Worm (Caenorhabditis elegans) whole organism, L4 larva: Measurements from ENCODE around the gene cyp-25A6.
A peak's percentile ranks its signal among the peaks of the same experiment; 100 is the strongest.

ENCODE experiments used
- F44E2.7 ChIP-seq: fragments of 200-800 bp; sonication (Bioruptor generic); IDR thresholded peaks from 2 replicates; pipeline ENCODE4 v2.1.2; 2022; ENCODE audit warnings: missing genetic modification characterization, missing compliant biosample characterization
- F49E8.2 ChIP-seq: sonication (generic microtip); optimal IDR thresholded peaks from 2 replicates; lab custom pipeline; 2016; ENCODE audit warnings: missing compliant biosample characterization, mild to moderate bottlenecking, missing genetic modification characterization, borderline replicate concordance
- T20F7.1 ChIP-seq: fragments of 200-800 bp; sonication (Bioruptor generic); optimal IDR thresholded peaks from 2 replicates; lab custom pipeline; 2018; ENCODE audit warnings: mild to moderate bottlenecking, missing genetic modification characterization, missing compliant biosample characterization
- T26A8.4 ChIP-seq: fragments of 200-800 bp; sonication (Bioruptor generic); IDR thresholded peaks from 2 replicates; pipeline ENCODE4 v1.3.6; 2022; ENCODE audit warnings: missing genetic modification characterization, missing compliant biosample characterization
- Y5F2A.4 ChIP-seq: fragments of 200-800 bp; sonication (Bioruptor generic); optimal IDR thresholded peaks from 2 replicates; lab custom pipeline; 2018; ENCODE audit warnings: mild to moderate bottlenecking, missing genetic modification characterization, missing compliant biosample characterization
- Y75B8A.6 ChIP-seq: fragments of 200-800 bp; sonication (Bioruptor generic); IDR thresholded peaks from 2 replicates; pipeline ENCODE4 v1.3.6; 2022; ENCODE audit warnings: missing genetic modification reagents, missing genetic modification characterization, missing compliant biosample characterization
- ZK337.2 ChIP-seq: fragments of 200-800 bp; sonication (Bioruptor generic); IDR thresholded peaks from 2 replicates; pipeline ENCODE4 v1.3.6; 2022; ENCODE audit warnings: missing genetic modification reagents, missing genetic modification characterization, missing compliant biosample characterization
- aha-1 ChIP-seq: fragments of 150-350 bp; peaks from one replicate; lab custom pipeline; 2014; ENCODE audit warnings: missing biosample characterization, missing genetic modification characterization
- ama-1 ChIP-seq: fragments of 150-350 bp; optimal IDR thresholded peaks from 2 replicates; lab custom pipeline; 2014; ENCODE audit warnings: inconsistent platforms, mixed read lengths
- ceh-32 ChIP-seq: sonication (generic microtip); optimal IDR thresholded peaks from 2 replicates; lab custom pipeline; 2016; ENCODE audit warnings: mild to moderate bottlenecking, missing genetic modification characterization, missing compliant biosample characterization; ENCODE audit not compliant: poor library complexity
- ceh-62 ChIP-seq: sonication (generic microtip); optimal IDR thresholded peaks from 2 replicates; lab custom pipeline; 2017; ENCODE audit warnings: missing biosample characterization, missing genetic modification characterization
- ctbp-1 ChIP-seq: fragments of 200-800 bp; sonication (Bioruptor generic); IDR thresholded peaks from 2 replicates; pipeline ENCODE4 v1.3.6; 2022; ENCODE audit warnings: missing genetic modification reagents, missing genetic modification characterization, missing compliant biosample characterization
- daf-19 ChIP-seq: fragments of 200-800 bp; sonication (Bioruptor generic); conservative IDR thresholded peaks from 2 replicates; pipeline ENCODE4 v1.3.6; 2022; ENCODE audit warnings: missing genetic modification characterization, missing compliant biosample characterization
- daf-8 ChIP-seq: fragments of 200-800 bp; sonication (Bioruptor generic); IDR thresholded peaks from 2 replicates; pipeline ENCODE4 v1.3.6; 2022; ENCODE audit warnings: missing genetic modification characterization, missing compliant biosample characterization
- dmd-6 ChIP-seq: fragments of 200-800 bp; sonication (Bioruptor generic); IDR thresholded peaks from 2 replicates; pipeline ENCODE4 v1.3.6; 2022; ENCODE audit warnings: missing genetic modification reagents, missing genetic modification characterization, missing compliant biosample characterization
- dpl-1 ChIP-seq: fragments of 150-350 bp; optimal IDR thresholded peaks from 2 replicates; lab custom pipeline; 2014; ENCODE audit warnings: missing biosample characterization, missing genetic modification reagents, missing genetic modification characterization
- duxl-1 ChIP-seq: sonication (generic microtip); optimal IDR thresholded peaks from 2 replicates; lab custom pipeline; 2016; ENCODE audit warnings: mild to moderate bottlenecking, missing genetic modification characterization, moderate library complexity, missing compliant biosample characterization; ENCODE audit not compliant: poor library complexity
- dve-1 ChIP-seq: sonication (generic microtip); optimal IDR thresholded peaks from 2 replicates; lab custom pipeline; 2017; ENCODE audit warnings: antibody characterized with exemption, mild to moderate bottlenecking, missing genetic modification characterization, missing compliant biosample characterization; ENCODE audit not compliant: insufficient read depth
- egl-27 ChIP-seq: sonication (generic microtip); optimal IDR thresholded peaks from 3 replicates; lab custom pipeline; 2017; ENCODE audit warnings: missing biosample characterization, missing genetic modification reagents, missing genetic modification characterization
- egl-43 ChIP-seq: fragments of 200-800 bp; sonication (Bioruptor generic); IDR thresholded peaks from 2 replicates; pipeline ENCODE4 v1.3.6; 2022; ENCODE audit warnings: missing genetic modification reagents, missing genetic modification characterization, missing compliant biosample characterization
- hlh-11 ChIP-seq: fragments of 200-800 bp; sonication (Bioruptor generic); optimal IDR thresholded peaks from 2 replicates; lab custom pipeline; 2018; ENCODE audit warnings: mild to moderate bottlenecking, missing genetic modification characterization, missing compliant biosample characterization
- lim-7 ChIP-seq: fragments of 200-800 bp; sonication (Bioruptor generic); IDR thresholded peaks from 2 replicates; pipeline ENCODE4 v1.3.6; 2022; ENCODE audit warnings: missing genetic modification characterization, missing compliant biosample characterization
- lin-1 ChIP-seq: fragments of 200-800 bp; sonication (Bioruptor generic); IDR thresholded peaks from 2 replicates; pipeline ENCODE4 v1.3.6; 2022; ENCODE audit warnings: missing genetic modification reagents, missing genetic modification characterization, missing compliant biosample characterization
- lin-29 ChIP-seq: fragments of 200-800 bp; sonication (Bioruptor generic); IDR thresholded peaks from 2 replicates; pipeline ENCODE4 v1.3.6; 2022; ENCODE audit warnings: missing genetic modification reagents, missing genetic modification characterization, missing compliant biosample characterization
- lsy-2 ChIP-seq, 2 experiments: fragments of 150-350 bp in 1 of 2; sonication (generic microtip) in 1 of 2; optimal IDR thresholded peaks; 2 replicates each; lab custom pipeline; 2014 to 2017; ENCODE audit warnings: missing biosample characterization in 2 of 2, missing genetic modification characterization in 2 of 2
- mxl-2 ChIP-seq: fragments of 200-800 bp; sonication (Bioruptor generic); conservative IDR thresholded peaks from 2 replicates; pipeline ENCODE4 v1.3.6; 2022; ENCODE audit warnings: missing genetic modification reagents, missing genetic modification characterization, missing compliant biosample characterization
- mxl-3 ChIP-seq: fragments of 200-800 bp; sonication (Bioruptor generic); optimal IDR thresholded peaks from 2 replicates; lab custom pipeline; 2018; ENCODE audit warnings: mild to moderate bottlenecking, missing genetic modification characterization, missing compliant biosample characterization
- nhr-10 ChIP-seq: fragments of 150-350 bp; optimal IDR thresholded peaks from 2 replicates; lab custom pipeline; 2014; ENCODE audit warnings: missing biosample characterization, missing genetic modification characterization
- nhr-102 ChIP-seq: sonication (generic microtip); optimal IDR thresholded peaks from 2 replicates; lab custom pipeline; 2016; ENCODE audit warnings: mild to moderate bottlenecking, missing genetic modification characterization, moderate library complexity, missing compliant biosample characterization
- nhr-28 ChIP-seq: fragments of 150-350 bp; optimal IDR thresholded peaks from 2 replicates; lab custom pipeline; 2014; ENCODE audit warnings: missing biosample characterization, missing genetic modification characterization
- set-16 ChIP-seq: fragments of 200-800 bp; sonication (Bioruptor generic); IDR thresholded peaks from 2 replicates; pipeline ENCODE4 v1.3.6; 2022; ENCODE audit warnings: missing genetic modification reagents, missing genetic modification characterization, missing compliant biosample characterization
- snpc-1.2 ChIP-seq: fragments of 200-800 bp; sonication (Bioruptor generic); IDR thresholded peaks from 2 replicates; pipeline ENCODE4 v1.3.6; 2022; ENCODE audit warnings: missing genetic modification reagents, missing genetic modification characterization, missing compliant biosample characterization
- tra-1 ChIP-seq: fragments of 200-800 bp; sonication (Bioruptor generic); IDR thresholded peaks from 2 replicates; pipeline ENCODE4 v1.3.6; 2022; ENCODE audit warnings: missing genetic modification reagents, missing genetic modification characterization, missing compliant biosample characterization
- unc-39 ChIP-seq: sonication (generic microtip); optimal IDR thresholded peaks from 2 replicates; lab custom pipeline; 2017; ENCODE audit warnings: missing biosample characterization, missing genetic modification characterization
- unc-62 ChIP-seq, 3 experiments: fragments of 150-350 bp in 1 of 3; sonication (generic microtip); optimal IDR thresholded peaks in 2 of 3; peaks in 1 of 3; 1 replicate in 1 of 3; 2 replicates in 2 of 3; lab custom pipeline; 2014 to 2017; ENCODE audit warnings: missing biosample characterization in 3 of 3, missing genetic modification characterization in 3 of 3, missing genetic modification reagents in 3 of 3, missing genotype in 1 of 3
- vab-7 ChIP-seq: fragments of 200-800 bp; sonication (Bioruptor generic); IDR thresholded peaks from 2 replicates; pipeline ENCODE4 v1.3.6; 2022; ENCODE audit warnings: missing genetic modification reagents, missing genetic modification characterization, missing compliant biosample characterization
- zip-2 ChIP-seq: fragments of 150-350 bp; optimal IDR thresholded peaks from 2 replicates; lab custom pipeline; 2014; ENCODE audit warnings: missing biosample characterization, missing genetic modification characterization

Gene cyp-25A6

DNA sequence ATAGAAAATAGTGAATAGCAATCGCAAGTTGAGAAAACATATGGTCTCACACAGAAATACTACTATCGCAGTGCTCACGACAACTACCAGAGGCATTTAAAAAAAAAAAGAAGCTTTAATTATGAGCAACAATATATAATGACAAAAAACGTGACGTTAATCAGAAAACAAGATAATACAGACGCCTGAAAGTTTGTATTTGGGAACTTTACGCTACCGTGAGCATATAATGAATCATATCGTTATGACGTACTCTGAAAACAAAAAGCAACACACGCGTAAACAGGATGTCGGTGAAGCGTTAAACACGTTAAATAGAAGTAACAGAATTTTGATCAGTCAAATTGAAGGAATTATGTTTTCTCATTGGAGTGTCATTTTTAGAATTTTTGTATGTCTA is 28.6 kb downstream of the cyp-25A6 start, which contains the start of gene srbc-71:
Gene srbc-71 (minus strand): TSS at position 101 of the 400 bp plus-strand sequence.
- TF ChIP-seq nhr-28 (no peak), aha-1 (peak; percentile 18), lsy-2 (tag; optimal IDR thresholded peaks at IDR 0.05; lab: Kevin White, UChicago) (no peak)

DNA sequence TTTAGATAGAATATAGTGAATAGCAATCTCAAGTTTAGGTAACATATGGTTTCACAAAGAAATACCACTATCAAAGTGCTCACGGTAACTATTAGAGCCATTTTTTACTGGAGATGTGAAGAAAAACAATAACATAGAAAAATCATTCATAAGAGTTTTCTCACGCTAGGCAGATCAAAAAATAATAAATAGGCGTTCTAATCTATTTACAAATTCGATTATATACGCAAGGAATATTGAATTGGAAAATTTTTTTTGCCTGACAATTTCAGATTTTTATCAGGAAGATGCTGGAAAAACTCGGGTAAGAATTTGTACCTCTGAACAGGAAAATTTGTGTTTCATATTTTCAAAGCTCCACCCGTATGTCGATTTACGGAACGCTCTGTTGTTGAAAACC is 30.6 kb downstream of the cyp-25A6 start, which contains the start of gene srbc-70:
Gene srbc-70 (minus strand): TSS at position 101 of the 400 bp plus-strand sequence.
- no peak for TF ChIP-seq lin-1 (GFP tag; lab: Robert Waterston, UW)
- TF ChIP-seq ZK337.2 (GFP tag; lab: Robert Waterston, UW) = no peak
- no peak for TF ChIP-seq nhr-28
- no peak for TF ChIP-seq Y75B8A.6 (GFP tag; lab: Robert Waterston, UW)
- TF ChIP-seq unc-39 (tag; lab: Kevin White, UChicago) = no peak
- no peak for TF ChIP-seq dve-1 (tag; lab: Kevin White, UChicago)
- no peak for TF ChIP-seq nhr-102
- TF ChIP-seq egl-27 (tag; lab: Kevin White, UChicago) = no peak
- no peak for TF ChIP-seq F44E2.7 (GFP tag; lab: Robert Waterston, UW)
- no peak for TF ChIP-seq hlh-11 (tag; lab: Kevin White, UChicago)
- no peak for TF ChIP-seq ctbp-1 (GFP tag; lab: Robert Waterston, UW)

DNA sequence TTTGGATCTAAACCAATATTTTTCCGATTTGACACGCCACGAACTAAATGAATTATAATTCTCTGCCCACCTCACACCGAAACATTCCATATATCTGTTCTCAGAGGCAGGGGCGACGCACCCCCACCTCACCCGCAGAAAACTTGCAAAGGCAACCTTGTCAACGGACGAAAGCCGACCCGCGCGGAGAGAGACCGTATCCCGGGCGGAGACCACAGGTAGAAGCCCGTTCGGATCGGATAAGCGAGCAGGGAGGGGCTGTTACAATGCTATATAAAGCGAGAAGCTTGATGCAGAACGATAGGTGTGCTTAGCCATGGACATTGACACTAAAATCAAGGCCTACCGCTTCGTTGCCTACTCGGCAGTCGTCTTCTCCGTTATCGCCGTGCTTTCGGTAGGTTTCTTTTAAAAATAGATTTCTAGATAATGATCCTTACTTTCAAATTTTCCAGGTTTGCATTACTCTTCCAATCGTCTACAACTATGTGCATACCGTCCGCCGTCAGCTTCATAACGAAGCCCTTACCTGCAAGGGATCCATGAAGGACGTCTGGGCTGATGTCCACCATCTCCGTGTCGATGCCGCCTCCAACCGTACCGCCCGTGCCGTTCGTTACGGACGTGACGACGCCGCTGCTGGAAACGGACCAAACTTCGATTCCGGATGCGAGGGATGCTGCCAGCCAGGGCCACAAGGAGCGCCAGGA is 38.2 kb downstream of the cyp-25A6 start, which contains the start of the genes zipt-2.2 and dpy-13:
Gene zipt-2.2 (minus strand): TSS at position 51 of the 710 bp plus-strand sequence.
Gene dpy-13 (plus strand): TSS at position 300 of the 710 bp plus-strand sequence.
- peak; percentile 8 for TF ChIP-seq nhr-28
- TF ChIP-seq aha-1 = no peak
- peak; percentile 84 for TF ChIP-seq ama-1 (lab: Kevin White, UChicago)
- no peak for TF ChIP-seq mxl-2 (GFP tag; lab: Robert Waterston, UW)
- TF ChIP-seq lim-7 (GFP tag; lab: Robert Waterston, UW) = 0 out of 2 replicates have a peak, but pooled peaks have one; percentile 11
- no peak for TF ChIP-seq ceh-32
- TF ChIP-seq T26A8.4 = peak; percentile 67; the same call in 1 of the 2 replicates
- no peak for TF ChIP-seq ctbp-1 (GFP tag; lab: Robert Waterston, UW)
- TF ChIP-seq egl-43 (GFP tag; lab: Robert Waterston, UW) = peak; percentile 73; the same call in 1 of the 2 replicates

DNA sequence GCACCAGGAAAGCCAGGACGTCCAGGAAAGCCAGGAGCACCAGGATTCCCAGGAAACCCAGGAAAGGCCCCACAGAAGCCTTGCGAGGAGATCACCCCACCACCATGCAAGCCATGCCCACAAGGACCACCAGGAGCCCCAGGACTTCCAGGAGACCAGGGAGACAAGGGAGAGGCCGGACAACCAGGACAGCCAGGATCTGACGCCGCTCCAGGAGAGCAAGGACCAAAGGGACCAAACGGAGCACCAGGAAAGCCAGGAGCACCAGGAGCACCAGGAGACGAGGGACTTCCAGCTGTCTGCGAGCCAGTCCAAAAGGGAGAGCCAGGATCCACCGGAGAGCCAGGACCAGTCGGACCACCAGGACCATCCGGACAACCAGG is 38.7 kb downstream of the cyp-25A6 start:
- no peak for TF ChIP-seq zip-2 (tag; lab: Kevin White, UChicago)
- TF ChIP-seq F49E8.2 (tag; lab: Kevin White, UChicago) = no peak
- TF ChIP-seq T26A8.4 = peak; percentile 4; the same call in 1 of the 2 replicates
- TF ChIP-seq daf-8 (GFP tag; lab: Robert Waterston, UW) = no peak
- no peak for TF ChIP-seq ama-1 (lab: Kevin White, UChicago)
- no peak for TF ChIP-seq lin-29 (GFP tag; lab: Robert Waterston, UW)
- peak; percentile 97 for TF ChIP-seq set-16 (GFP tag; lab: Robert Waterston, UW)
- TF ChIP-seq snpc-1.2 (GFP tag; lab: Robert Waterston, UW) = no peak
- TF ChIP-seq, all 104 proteins: peak for 2

DNA sequence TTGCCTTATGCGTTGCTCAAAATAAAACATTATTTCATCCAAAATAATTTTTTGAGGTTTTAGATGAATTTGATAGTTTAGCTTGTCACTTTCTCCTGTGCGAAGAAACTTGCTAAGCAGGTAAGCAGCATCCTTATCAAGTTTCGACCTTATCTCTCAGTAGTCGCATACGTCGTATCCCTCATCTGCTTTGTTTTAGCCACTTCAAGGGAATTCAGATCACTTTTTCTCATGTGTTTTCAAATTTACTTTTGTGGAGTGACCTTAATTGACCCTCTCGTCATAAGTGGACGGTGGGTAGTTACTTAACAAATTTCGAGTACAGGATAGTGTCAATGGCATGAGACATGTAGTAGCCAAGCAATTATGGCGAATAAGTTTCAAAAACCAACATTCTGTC is 39.4 kb downstream of the cyp-25A6 start:
- peak; percentile 24 for TF ChIP-seq nhr-28
- no peak for TF ChIP-seq lsy-2 (tag; optimal IDR thresholded peaks at IDR 0.05; lab: Kevin White, UChicago)
- TF ChIP-seq lin-29 (GFP tag; lab: Robert Waterston, UW) = 0 out of 2 replicates have a peak, but pooled peaks have one; percentile 32
- TF ChIP-seq T26A8.4 = peak; percentile 69; the same call in 1 of the 2 replicates
- TF ChIP-seq tra-1 (GFP tag; lab: Robert Waterston, UW) = no peak
- TF ChIP-seq set-16 (GFP tag; lab: Robert Waterston, UW) = no peak
- no peak for TF ChIP-seq Y5F2A.4 (GFP tag; lab: Kevin White, UChicago)
- TF ChIP-seq dmd-6 (GFP tag; lab: Robert Waterston, UW) = no peak
- TF ChIP-seq unc-62 (GFP tag; optimal IDR thresholded peaks at IDR 0.05 in 1 of 2; lab: Kevin White, UChicago) = peak in 1 of 2 experiments; percentile 40
- TF ChIP-seq unc-62 (tag; optimal IDR thresholded peaks at IDR 0.05; lab: Kevin White, UChicago) = no peak
- TF ChIP-seq daf-19 (GFP tag; lab: Robert Waterston, UW) = no peak
- TF ChIP-seq mxl-3 (GFP tag; lab: Kevin White, UChicago) = peak; percentile 42
- TF ChIP-seq ama-1 (lab: Kevin White, UChicago) = peak; percentile 55
- TF ChIP-seq nhr-10 (tag; lab: Kevin White, UChicago) = peak; percentile 53
- no peak for TF ChIP-seq ceh-62
- TF ChIP-seq T20F7.1 = no peak
- TF ChIP-seq ceh-32 = no peak
- TF ChIP-seq hlh-11 (tag; lab: Kevin White, UChicago) = peak; percentile 12
- peak; percentile 11 for TF ChIP-seq dpl-1 (GFP tag; lab: Kevin White, UChicago)
- TF ChIP-seq duxl-1 (tag; lab: Kevin White, UChicago) = peak; percentile 3
- no peak for TF ChIP-seq vab-7 (GFP tag; lab: Robert Waterston, UW)
- TF ChIP-seq nhr-102 = no peak
